Fruit fly (Drosophila melanogaster): ENCODE data around the gene kek2.

kek2 gene

DNA sequence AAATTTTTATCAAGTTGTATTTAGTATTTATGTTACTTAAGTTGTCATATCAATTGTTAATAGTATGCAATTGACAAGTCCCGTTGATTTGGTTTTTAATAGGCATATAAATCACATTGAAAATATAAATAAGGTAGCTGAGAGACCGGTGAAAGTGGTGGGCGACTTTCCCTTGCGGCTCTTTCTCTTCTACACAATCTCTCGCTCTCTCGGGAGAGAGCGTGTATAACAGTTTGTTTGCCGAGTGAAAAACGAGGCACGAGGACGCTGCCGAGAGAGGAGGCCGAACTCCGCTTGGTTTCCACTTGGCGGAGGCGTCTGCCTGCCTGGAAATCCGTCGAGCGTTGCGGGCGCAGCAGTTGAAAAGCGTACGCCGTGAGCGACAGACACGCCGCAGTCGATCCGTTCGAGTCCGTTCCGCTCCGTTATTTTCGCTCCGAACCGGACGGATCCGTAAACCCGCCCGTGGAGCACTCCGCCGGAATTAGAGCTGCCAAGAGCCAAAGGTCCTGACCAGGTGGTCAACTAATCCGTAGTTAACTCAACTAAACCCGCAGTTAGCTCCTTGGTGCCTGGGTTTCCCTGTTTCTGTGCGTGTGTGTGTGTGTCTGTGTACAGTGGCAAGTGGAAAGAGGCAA is at the start of gene kek2:
TSS of gene kek2 (plus strand) at position 321 of the 638 bp plus-strand sequence.
- TF ChIP-seq CG17801 (GFP tag; optimal IDR thresholded peaks at IDR 0.05; ENCODE audit: partially characterized antibody), result no peak

DNA sequence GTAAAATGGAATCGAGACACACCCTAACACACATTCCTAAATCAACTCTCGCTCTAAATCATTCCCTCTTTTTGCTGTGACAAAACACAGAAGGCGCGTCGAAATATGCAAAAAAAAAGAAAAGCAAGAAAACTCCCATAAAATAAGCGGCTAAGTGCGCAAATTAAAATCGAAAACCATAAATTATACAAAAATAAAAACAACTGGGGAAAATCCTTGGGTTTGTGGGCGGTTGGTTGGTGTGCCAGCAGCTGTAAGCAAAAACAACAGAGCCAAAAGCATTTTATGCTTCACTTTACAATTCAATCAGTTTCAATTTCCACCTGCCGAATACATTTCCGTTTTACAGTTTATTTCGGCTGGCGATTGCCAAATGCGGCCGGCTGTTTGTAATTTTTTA is 45.9 kb upstream of the kek2 start, which contains the start of gene CG43438:
TSS of gene CG43438 (plus strand) at position 301 of the 400 bp plus-strand sequence.
- TF ChIP-seq CG17801 (GFP tag; optimal IDR thresholded peaks at IDR 0.05; ENCODE audit: partially characterized antibody), result no peak

DNA sequence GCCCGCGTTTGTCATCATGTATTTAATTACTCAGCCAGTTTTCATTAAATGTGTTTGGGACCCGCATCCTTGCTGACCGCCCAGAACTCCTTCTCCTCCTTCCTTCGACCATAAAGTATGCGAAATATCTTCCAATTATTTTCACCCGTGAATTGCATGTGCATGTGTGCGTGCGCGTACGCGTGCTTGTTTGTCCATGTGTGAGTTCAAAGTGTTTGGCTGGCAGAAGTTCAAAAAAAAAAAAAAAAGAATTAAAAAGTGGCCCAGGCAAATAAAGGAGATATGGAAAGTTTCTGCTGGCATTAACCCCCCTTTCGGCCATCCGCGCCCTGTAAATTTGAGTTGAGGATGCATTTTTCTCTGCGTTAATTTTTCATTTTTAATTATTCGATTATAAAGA is 27.9 kb upstream of the kek2 start:
- no peak for TF ChIP-seq CG17801 (GFP tag; optimal IDR thresholded peaks at IDR 0.05; ENCODE audit: partially characterized antibody)

DNA sequence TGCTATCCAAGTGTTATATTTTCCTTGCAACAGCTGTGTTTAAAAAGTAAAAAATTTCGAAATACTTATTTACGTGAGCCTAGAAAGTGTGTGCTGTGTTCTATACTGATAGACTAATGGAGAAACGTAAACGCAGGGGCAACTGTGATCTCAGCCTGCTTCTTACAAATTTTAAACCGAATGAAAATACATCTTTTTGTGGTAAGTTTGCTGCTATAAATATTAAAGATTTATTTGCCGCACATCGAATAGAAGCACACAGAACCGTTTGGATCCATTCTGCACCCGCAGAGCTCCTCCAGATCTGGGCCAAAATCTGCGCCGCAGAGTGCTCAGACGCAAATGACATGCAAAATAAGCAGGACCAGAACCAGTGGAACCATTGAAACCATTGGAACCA is 5.0 kb downstream of the kek2 start, which contains the start of gene Mst33A:
TSS of gene Mst33A (minus strand) at position 101 of the 400 bp plus-strand sequence.
- no peak for TF ChIP-seq CG17801 (GFP tag; optimal IDR thresholded peaks at IDR 0.05; ENCODE audit: partially characterized antibody)

DNA sequence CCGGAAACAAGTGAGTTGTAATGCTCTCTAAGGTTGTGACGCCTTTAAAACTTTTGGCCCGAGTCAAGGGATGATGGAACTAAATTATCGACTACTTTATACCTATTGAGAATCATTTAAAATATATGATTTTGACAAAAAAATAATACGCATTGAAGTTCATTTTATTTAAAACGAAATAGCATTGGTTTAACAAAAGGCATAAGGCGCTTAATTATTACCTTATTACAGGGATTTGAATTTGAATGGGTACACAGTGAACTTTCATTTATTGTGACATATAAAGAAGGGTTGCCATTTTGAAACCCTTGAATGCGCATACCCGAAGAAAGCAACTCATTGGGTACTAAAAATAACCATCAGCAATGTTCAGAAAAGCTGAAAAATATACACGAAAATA is 7.3 kb downstream of the kek2 start:
- TF ChIP-seq CG17801 (GFP tag; optimal IDR thresholded peaks at IDR 0.05; ENCODE audit: partially characterized antibody), result no peak

DNA sequence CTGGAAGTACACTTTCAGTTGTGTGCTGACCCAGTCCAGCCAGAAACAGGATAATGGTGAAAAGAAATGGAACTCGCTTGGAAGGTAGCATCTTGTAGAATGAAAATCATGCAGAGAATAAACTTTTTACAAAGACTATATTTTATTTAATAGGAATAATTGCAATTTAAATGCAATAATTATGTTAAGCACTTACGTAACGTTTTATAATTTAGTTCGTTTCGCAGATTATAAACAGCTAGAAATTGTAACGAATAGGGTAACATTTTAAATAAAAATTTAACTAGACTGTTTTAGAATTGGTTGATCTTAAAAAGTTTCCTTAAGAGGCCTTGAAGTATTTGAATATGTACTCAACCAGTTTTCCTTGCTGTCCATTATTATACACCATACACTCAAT is 9.8 kb downstream of the kek2 start, which contains the start of gene Acp33A:
TSS of gene Acp33A (minus strand) at position 101 of the 400 bp plus-strand sequence.
- no peak for TF ChIP-seq CG17801 (GFP tag; optimal IDR thresholded peaks at IDR 0.05; ENCODE audit: partially characterized antibody)

DNA sequence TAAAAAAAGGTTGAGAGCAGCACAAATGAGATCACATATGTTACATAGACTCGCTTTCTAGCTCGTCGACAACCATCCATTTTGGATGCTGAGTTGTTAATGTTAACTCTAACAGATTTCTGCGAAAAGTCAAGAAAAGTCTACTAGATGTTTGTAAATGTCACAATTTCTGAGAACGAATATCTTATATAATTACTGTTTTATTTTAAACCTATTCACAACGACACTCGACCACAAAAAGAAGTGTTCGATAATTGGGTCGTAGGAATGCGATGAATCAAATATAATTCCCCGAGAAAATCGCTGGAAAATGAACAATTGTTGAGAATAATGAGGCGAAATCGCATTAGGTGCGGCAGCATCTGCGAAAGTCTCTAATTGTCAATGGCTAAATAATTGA is 29.9 kb downstream of the kek2 start, which contains the start of gene spag4:
TSS of gene spag4 (minus strand) at position 101 of the 400 bp plus-strand sequence.
- TF ChIP-seq CG17801 (GFP tag; optimal IDR thresholded peaks at IDR 0.05; ENCODE audit: partially characterized antibody), result no peak

DNA sequence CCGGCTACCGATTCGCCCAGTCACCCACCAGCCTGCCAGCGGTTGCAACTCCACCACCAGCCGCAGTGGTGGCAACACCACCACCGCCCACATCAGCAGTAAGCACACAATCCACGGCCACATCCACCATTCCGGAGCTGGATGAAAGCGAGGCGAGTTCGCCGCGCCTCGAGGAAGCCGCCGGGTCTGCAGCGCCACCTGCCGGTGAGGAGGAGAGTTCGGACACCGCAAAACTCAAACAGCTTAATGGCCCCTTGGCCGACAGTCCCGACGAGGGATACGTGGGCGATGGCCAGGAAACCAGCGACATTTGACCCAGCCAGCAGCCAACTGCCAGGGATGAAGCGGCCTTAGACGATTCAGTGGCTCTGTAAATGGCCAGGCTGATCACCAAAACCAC is 42.5 kb downstream of the kek2 start:
- TF ChIP-seq CG17801 (GFP tag; optimal IDR thresholded peaks at IDR 0.05; ENCODE audit: partially characterized antibody), result no peak

DNA sequence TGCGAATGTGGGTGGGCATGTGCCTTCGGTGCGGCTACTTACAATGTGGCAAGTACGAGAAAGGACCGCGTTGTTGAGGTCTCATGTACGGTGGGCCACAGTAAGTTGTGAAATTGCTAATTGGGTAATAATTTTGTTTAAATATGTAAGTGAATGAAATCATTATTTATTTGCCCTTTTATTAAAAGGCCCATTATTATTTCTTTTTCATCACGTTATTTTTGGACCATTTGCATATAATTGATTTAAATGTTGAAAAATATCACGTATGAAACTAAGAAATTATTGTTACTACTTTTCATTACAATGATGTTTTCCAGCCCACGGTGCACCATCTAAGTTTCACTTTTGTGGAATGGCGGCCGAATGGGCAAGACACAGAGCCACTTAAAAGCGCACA is 46.6 kb downstream of the kek2 start:
- TF ChIP-seq CG17801 (GFP tag; optimal IDR thresholded peaks at IDR 0.05; ENCODE audit: partially characterized antibody), result no peak

DNA sequence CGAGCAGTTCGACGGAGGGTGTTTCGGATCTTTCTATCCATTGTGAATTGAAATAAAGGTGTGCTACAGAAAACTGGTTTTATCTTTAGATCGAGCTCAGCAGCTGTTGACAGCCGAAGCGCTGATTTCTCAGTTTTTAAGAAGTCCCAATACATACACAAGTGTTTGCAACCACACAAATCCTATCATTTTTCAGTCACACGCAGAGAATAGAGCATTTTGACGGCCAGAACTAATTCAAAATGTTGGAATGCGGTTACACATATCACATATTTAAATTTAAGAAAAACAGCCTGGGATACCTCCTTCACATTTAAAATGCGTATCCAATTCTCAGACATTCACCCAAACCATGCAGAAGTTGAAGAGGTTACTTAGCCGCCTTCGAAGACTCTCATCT is 67.0 kb downstream of the kek2 start, which contains the start of gene CG6614:
TSS of gene CG6614 (minus strand) at position 101 of the 400 bp plus-strand sequence.
- TF ChIP-seq CG17801 (GFP tag; optimal IDR thresholded peaks at IDR 0.05; ENCODE audit: partially characterized antibody), result no peak

DNA sequence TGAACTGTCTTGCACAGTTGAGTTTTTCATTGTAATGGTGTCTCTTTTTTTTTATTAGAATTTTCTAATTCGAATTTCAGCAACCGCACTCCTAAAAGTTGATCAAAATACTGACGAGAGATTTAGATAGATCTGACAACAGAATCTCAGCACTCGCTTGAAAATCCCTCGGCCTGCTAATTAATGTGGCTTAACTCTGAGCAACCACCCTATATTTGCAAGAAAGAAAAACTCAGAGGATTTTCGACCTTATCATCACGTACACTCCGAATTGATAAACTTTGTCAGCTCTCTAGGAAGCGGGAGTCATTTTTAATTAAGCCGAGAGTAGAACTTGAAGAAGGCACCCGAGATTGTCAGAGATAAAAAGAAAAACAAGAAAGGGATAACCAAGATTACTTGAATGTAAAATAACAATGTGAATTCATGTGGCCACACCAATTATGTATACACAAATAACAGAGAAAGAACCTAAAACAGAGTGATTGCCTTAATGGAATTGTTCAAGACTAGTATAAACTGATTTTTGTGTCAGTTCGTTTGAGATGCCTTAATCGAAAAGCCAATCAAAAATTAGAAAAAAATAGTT is 70.3 kb downstream of the kek2 start, which contains the start of the genes CG12307 and CG4983:
TSS of gene CG12307 (minus strand) at position 101 of the 589 bp plus-strand sequence.
TSS of gene CG4983 (plus strand) at position 539 of the 589 bp plus-strand sequence.
- no peak for TF ChIP-seq CG17801 (GFP tag; optimal IDR thresholded peaks at IDR 0.05; ENCODE audit: partially characterized antibody)

DNA sequence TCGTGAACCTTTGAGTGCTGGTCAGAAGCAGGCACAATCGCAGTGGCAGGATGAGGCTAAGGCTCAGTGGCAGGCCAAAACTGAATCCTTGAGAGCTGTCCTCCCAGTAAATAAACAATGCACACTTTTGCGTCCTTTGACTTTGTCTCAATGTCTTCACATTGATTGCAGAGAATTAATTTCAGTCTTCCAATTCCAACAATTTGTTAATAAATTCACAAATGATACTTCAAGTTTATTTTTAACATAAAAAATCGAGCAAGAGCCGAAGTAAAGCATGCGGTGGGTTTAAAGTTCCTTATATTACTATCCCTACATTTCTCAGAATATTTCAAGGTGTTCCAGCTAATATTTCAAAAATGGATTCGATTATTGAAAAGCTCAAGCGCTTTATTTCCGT is 75.4 kb downstream of the kek2 start, which contains the start of gene CG43167:
TSS of gene CG43167 (plus strand) at position 301 of the 400 bp plus-strand sequence.
- TF ChIP-seq CG17801 (GFP tag; optimal IDR thresholded peaks at IDR 0.05; ENCODE audit: partially characterized antibody), result no peak

DNA sequence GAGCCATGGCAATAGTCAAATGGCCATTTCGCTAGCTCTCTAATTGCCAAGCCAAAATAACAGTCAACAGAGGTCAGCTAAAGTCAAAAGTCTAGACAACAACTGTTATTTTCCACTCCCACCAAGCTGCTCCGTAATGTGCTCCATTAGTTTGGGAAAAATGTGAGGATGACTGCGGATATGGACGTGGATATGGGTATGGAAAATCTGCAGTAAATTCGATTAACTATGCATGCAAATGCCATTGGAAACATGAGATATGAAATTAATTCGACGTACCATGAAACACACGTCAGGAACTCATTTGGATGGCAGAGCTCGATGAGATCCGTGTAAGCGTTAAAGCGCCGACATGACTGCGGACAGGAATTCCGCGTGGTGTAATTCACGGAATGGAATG is 81.2 kb downstream of the kek2 start, which contains the start of gene CG44477:
TSS of gene CG44477 (plus strand) at position 301 of the 400 bp plus-strand sequence.
- no peak for TF ChIP-seq CG17801 (GFP tag; optimal IDR thresholded peaks at IDR 0.05; ENCODE audit: partially characterized antibody)

Data from ovary, adult (tissue).